Worm (Caenorhabditis elegans) whole organism, late embryonic: ENCODE data around the gene daf-5.

Source experiments
- ceh-48 ChIP-seq: sonication (generic microtip); optimal IDR thresholded peaks from 2 replicates; lab custom pipeline; 2016; ENCODE audit warnings: missing genetic modification characterization, inconsistent platforms, missing compliant biosample characterization
- pqm-1 ChIP-seq: sonication (generic microtip); optimal IDR thresholded peaks from 2 replicates; lab custom pipeline; 2016; ENCODE audit warnings: missing genetic modification characterization, missing compliant biosample characterization

DNA sequence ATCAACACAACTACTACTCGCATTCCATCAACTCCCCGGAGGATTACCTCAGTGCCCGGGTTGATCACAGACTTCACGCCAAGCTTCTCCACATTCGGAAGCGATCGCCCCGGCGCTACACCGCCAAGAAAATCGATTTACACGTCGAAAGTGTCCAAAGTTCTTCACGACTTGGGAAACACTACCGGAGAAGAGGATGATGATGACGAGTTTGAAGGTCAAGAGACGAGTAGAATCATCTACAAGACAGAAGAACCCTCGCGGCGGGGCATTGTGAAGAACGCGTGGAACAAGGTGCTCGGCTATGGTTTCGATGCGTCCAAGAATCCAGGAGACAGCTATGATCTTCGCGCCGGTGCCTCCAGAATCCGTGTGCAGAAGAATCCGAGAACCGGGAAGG lies 11.9 kb upstream of the daf-5 start:
- TF ChIP-seq pqm-1 (tag; lab: Kevin White, UChicago) (no peak), ceh-48 (tag; lab: Kevin White, UChicago) (no peak)
